Worm (Caenorhabditis elegans) whole organism, L4 larva: ENCODE data around the gene tag-273.

Source experiments
- D1046.2 ChIP-seq: fragments of 200-800 bp; sonication (Bioruptor generic); IDR thresholded peaks from 2 replicates; pipeline ENCODE4 v1.3.6; 2022; ENCODE audit warnings: missing genetic modification characterization, missing compliant biosample characterization
- F10B5.3 ChIP-seq: sonication (generic microtip); optimal IDR thresholded peaks from 2 replicates; lab custom pipeline; 2016; ENCODE audit warnings: mild to moderate bottlenecking, missing genetic modification characterization, missing compliant biosample characterization
- F37D6.2 ChIP-seq: sonication (generic microtip); optimal IDR thresholded peaks from 2 replicates; lab custom pipeline; 2016; ENCODE audit warnings: mild to moderate bottlenecking, missing genetic modification characterization, missing compliant biosample characterization
- T26A8.4 ChIP-seq: fragments of 200-800 bp; sonication (Bioruptor generic); IDR thresholded peaks from 2 replicates; pipeline ENCODE4 v1.3.6; 2022; ENCODE audit warnings: missing genetic modification characterization, missing compliant biosample characterization
- Y75B8A.6 ChIP-seq: fragments of 200-800 bp; sonication (Bioruptor generic); IDR thresholded peaks from 2 replicates; pipeline ENCODE4 v1.3.6; 2022; ENCODE audit warnings: missing genetic modification reagents, missing genetic modification characterization, missing compliant biosample characterization
- ZK546.5 ChIP-seq, 2 experiments: sonication (generic microtip); optimal IDR thresholded peaks; 2 replicates each; lab custom pipeline; 2017; ENCODE audit warnings: missing biosample characterization in 2 of 2, missing genetic modification characterization in 2 of 2
- aha-1 ChIP-seq: fragments of 150-350 bp; peaks from one replicate; lab custom pipeline; 2014; ENCODE audit warnings: missing biosample characterization, missing genetic modification characterization
- ceh-28 ChIP-seq: fragments of 150-350 bp; optimal IDR thresholded peaks from 2 replicates; lab custom pipeline; 2014; ENCODE audit warnings: missing biosample characterization, missing genetic modification reagents, missing genetic modification characterization
- ceh-32 ChIP-seq: sonication (generic microtip); optimal IDR thresholded peaks from 2 replicates; lab custom pipeline; 2016; ENCODE audit warnings: mild to moderate bottlenecking, missing genetic modification characterization, missing compliant biosample characterization; ENCODE audit not compliant: poor library complexity
- ceh-82 ChIP-seq: sonication (generic microtip); optimal IDR thresholded peaks from 2 replicates; lab custom pipeline; 2017; ENCODE audit warnings: missing biosample characterization, missing genetic modification characterization
- ces-1 ChIP-seq: fragments of 150-350 bp; sonication (generic microtip); optimal IDR thresholded peaks from 4 replicates; lab custom pipeline; 2014; ENCODE audit warnings: missing biosample characterization, missing genetic modification reagents, missing genetic modification characterization
- ctbp-1 ChIP-seq: fragments of 200-800 bp; sonication (Bioruptor generic); IDR thresholded peaks from 2 replicates; pipeline ENCODE4 v1.3.6; 2022; ENCODE audit warnings: missing genetic modification reagents, missing genetic modification characterization, missing compliant biosample characterization
- daf-8 ChIP-seq: fragments of 200-800 bp; sonication (Bioruptor generic); IDR thresholded peaks from 2 replicates; pipeline ENCODE4 v1.3.6; 2022; ENCODE audit warnings: missing genetic modification characterization, missing compliant biosample characterization
- dmd-6 ChIP-seq: fragments of 200-800 bp; sonication (Bioruptor generic); IDR thresholded peaks from 2 replicates; pipeline ENCODE4 v1.3.6; 2022; ENCODE audit warnings: missing genetic modification reagents, missing genetic modification characterization, missing compliant biosample characterization
- egl-43 ChIP-seq: fragments of 200-800 bp; sonication (Bioruptor generic); IDR thresholded peaks from 2 replicates; pipeline ENCODE4 v1.3.6; 2022; ENCODE audit warnings: missing genetic modification reagents, missing genetic modification characterization, missing compliant biosample characterization
- fos-1 ChIP-seq: fragments of 150-350 bp; optimal IDR thresholded peaks from 2 replicates; lab custom pipeline; 2014; ENCODE audit warnings: missing biosample characterization, missing genetic modification characterization
- hlh-30 ChIP-seq: sonication (generic microtip); optimal IDR thresholded peaks from 2 replicates; lab custom pipeline; 2017; ENCODE audit warnings: antibody characterized with exemption, mild to moderate bottlenecking, missing genetic modification characterization, missing compliant biosample characterization; ENCODE audit not compliant: insufficient read depth
- hmg-1.1 ChIP-seq: fragments of 200-800 bp; sonication (Bioruptor generic); IDR thresholded peaks from 2 replicates; pipeline ENCODE4 v1.3.6; 2022; ENCODE audit warnings: missing genetic modification reagents, missing genetic modification characterization, missing compliant biosample characterization
- lin-1 ChIP-seq: fragments of 200-800 bp; sonication (Bioruptor generic); IDR thresholded peaks from 2 replicates; pipeline ENCODE4 v1.3.6; 2022; ENCODE audit warnings: missing genetic modification reagents, missing genetic modification characterization, missing compliant biosample characterization
- lin-13 ChIP-seq: fragments of 150-350 bp; optimal IDR thresholded peaks from 2 replicates; lab custom pipeline; 2014; ENCODE audit warnings: missing biosample characterization, missing genetic modification reagents, missing genetic modification characterization
- lin-38 ChIP-seq: fragments of 200-800 bp; sonication (Bioruptor generic); IDR thresholded peaks from 2 replicates; pipeline ENCODE4 v1.3.6; 2022; ENCODE audit warnings: missing genetic modification reagents, missing genetic modification characterization, missing compliant biosample characterization
- mdl-1 ChIP-seq, 2 experiments: fragments of 150-350 bp in 1 of 2; sonication (generic microtip) in 1 of 2; optimal IDR thresholded peaks; 2 replicates each; lab custom pipeline; 2014 to 2017; ENCODE audit warnings: missing biosample characterization in 2 of 2, missing genetic modification characterization in 2 of 2
- mxl-2 ChIP-seq: fragments of 200-800 bp; sonication (Bioruptor generic); conservative IDR thresholded peaks from 2 replicates; pipeline ENCODE4 v1.3.6; 2022; ENCODE audit warnings: missing genetic modification reagents, missing genetic modification characterization, missing compliant biosample characterization
- mxl-3 ChIP-seq: fragments of 200-800 bp; sonication (Bioruptor generic); optimal IDR thresholded peaks from 2 replicates; lab custom pipeline; 2018; ENCODE audit warnings: mild to moderate bottlenecking, missing genetic modification characterization, missing compliant biosample characterization
- nhr-10 ChIP-seq: fragments of 150-350 bp; optimal IDR thresholded peaks from 2 replicates; lab custom pipeline; 2014; ENCODE audit warnings: missing biosample characterization, missing genetic modification characterization
- nhr-11 ChIP-seq: fragments of 150-350 bp; optimal IDR thresholded peaks from 2 replicates; lab custom pipeline; 2014; ENCODE audit warnings: missing biosample characterization, missing genetic modification characterization
- nhr-48 ChIP-seq: sonication (generic microtip); optimal IDR thresholded peaks from 2 replicates; lab custom pipeline; 2016; ENCODE audit warnings: mild to moderate bottlenecking, missing genetic modification characterization, missing compliant biosample characterization
- nhr-6 ChIP-seq: fragments of 150-350 bp; optimal IDR thresholded peaks from 2 replicates; lab custom pipeline; 2014; ENCODE audit warnings: missing biosample characterization, missing genetic modification characterization
- pha-4 ChIP-seq, 2 experiments: fragments of 150-350 bp in 1 of 2; fragments of 200-800 bp in 1 of 2; sonication (Bioruptor generic) in 1 of 2; IDR thresholded peaks in 1 of 2; optimal IDR thresholded peaks in 1 of 2; 2 replicates each; pipeline versions ENCODE4 v1.3.6 to Lab custom; 2014 to 2022; ENCODE audit warnings: missing genetic modification characterization in 2 of 2, missing genetic modification reagents in 2 of 2, missing biosample characterization in 1 of 2, missing compliant biosample characterization in 1 of 2
- skn-1 ChIP-seq: fragments of 150-350 bp; optimal IDR thresholded peaks from 2 replicates; lab custom pipeline; 2014; ENCODE audit warnings: missing biosample characterization, missing genetic modification characterization
- snpc-1.2 ChIP-seq: fragments of 200-800 bp; sonication (Bioruptor generic); IDR thresholded peaks from 2 replicates; pipeline ENCODE4 v1.3.6; 2022; ENCODE audit warnings: missing genetic modification reagents, missing genetic modification characterization, missing compliant biosample characterization
- snpc-4 ChIP-seq: fragments of 150-350 bp; optimal IDR thresholded peaks from 2 replicates; lab custom pipeline; 2014; ENCODE audit warnings: missing biosample characterization, missing genetic modification characterization
- spr-1 ChIP-seq: sonication (generic microtip); optimal IDR thresholded peaks from 2 replicates; lab custom pipeline; 2016; ENCODE audit warnings: mild to moderate bottlenecking, missing genetic modification characterization, missing compliant biosample characterization
- spr-3 ChIP-seq: fragments of 200-800 bp; sonication (Bioruptor generic); optimal IDR thresholded peaks from 2 replicates; lab custom pipeline; 2018; ENCODE audit warnings: mild to moderate bottlenecking, missing genetic modification characterization, missing compliant biosample characterization
- tag-97 ChIP-seq: fragments of 200-800 bp; sonication (Bioruptor generic); IDR thresholded peaks from 2 replicates; pipeline ENCODE4 v1.3.6; 2022; ENCODE audit warnings: missing genetic modification characterization, missing compliant biosample characterization
- unc-62 ChIP-seq, 3 experiments: fragments of 150-350 bp in 1 of 3; sonication (generic microtip); optimal IDR thresholded peaks in 2 of 3; peaks in 1 of 3; 1 replicate in 1 of 3; 2 replicates in 2 of 3; lab custom pipeline; 2014 to 2017; ENCODE audit warnings: missing biosample characterization in 3 of 3, missing genetic modification characterization in 3 of 3, missing genetic modification reagents in 3 of 3, missing genotype in 1 of 3
- zag-1 ChIP-seq: fragments of 150-350 bp; optimal IDR thresholded peaks from 2 replicates; lab custom pipeline; 2014; ENCODE audit warnings: missing biosample characterization, missing genetic modification characterization
- zfp-2 ChIP-seq: sonication (generic microtip); optimal IDR thresholded peaks from 2 replicates; lab custom pipeline; 2016; ENCODE audit warnings: mild to moderate bottlenecking, missing genetic modification characterization, missing compliant biosample characterization
- zfp-3 ChIP-seq: fragments of 200-800 bp; sonication (Bioruptor generic); conservative IDR thresholded peaks from 2 replicates; pipeline ENCODE4 v1.3.6; 2022; ENCODE audit warnings: missing genetic modification reagents, missing genetic modification characterization, missing compliant biosample characterization
- zip-11 ChIP-seq: fragments of 200-800 bp; sonication (Bioruptor generic); IDR thresholded peaks from 2 replicates; pipeline ENCODE4 v1.3.6; 2022; ENCODE audit warnings: missing genetic modification characterization, missing compliant biosample characterization
- ztf-7 ChIP-seq: fragments of 150-350 bp; optimal IDR thresholded peaks from 2 replicates; lab custom pipeline; 2014; ENCODE audit warnings: missing biosample characterization, missing genetic modification characterization

Gene tag-273

ce11 chrIV:14536911-14537310 is 31.9 kb upstream of the tag-273 start, which contains the start of gene T27E7.5:
Gene T27E7.5 (plus strand): TSS chrIV:14537163.
- no peak for TF ChIP-seq lin-1
- TF ChIP-seq unc-62 (GFP tag; optimal IDR thresholded peaks at IDR 0.05 in 1 of 2; lab: Kevin White, UChicago) = peak in 1 of 2 experiments; percentile 30
- no peak for TF ChIP-seq unc-62 (tag; optimal IDR thresholded peaks at IDR 0.05; lab: Kevin White, UChicago)
- TF ChIP-seq aha-1 (tag; lab: Kevin White, UChicago) = peak; percentile 91
- no peak for TF ChIP-seq fos-1 (tag; lab: Kevin White, UChicago)
- TF ChIP-seq, all 104 proteins: peak for 2

ce11 chrIV:14534967-14535366 is 30.0 kb upstream of the tag-273 start, which contains the start of gene T27E7.4:
Gene T27E7.4 (minus strand): TSS chrIV:14535067.
- TF ChIP-seq pha-4 (GFP tag; IDR thresholded peaks at IDR 0.05; lab: Robert Waterston, UW) (no peak), pha-4 (tag; optimal IDR thresholded peaks at IDR 0.05; lab: Kevin White, UChicago) (no peak), ztf-7 (tag; lab: Kevin White, UChicago) (no peak), ZK546.5 (tag; optimal IDR thresholded peaks at IDR 0.05; lab: Kevin White, UChicago) (no peak), hlh-30 (no peak), nhr-10 (tag; lab: Kevin White, UChicago) (no peak), ceh-28 (tag; lab: Kevin White, UChicago) (no peak), ceh-32 (tag; lab: Kevin White, UChicago) (no peak), ceh-82 (no peak), egl-43 (no peak), skn-1 (tag; lab: Kevin White, UChicago) (no peak), mxl-2 (no peak), T26A8.4 (GFP tag; lab: Robert Waterston, UW) (no peak), spr-3 (no peak), ces-1 (no peak), zag-1 (tag; lab: Kevin White, UChicago) (no peak), mxl-3 (GFP tag; lab: Kevin White, UChicago) (no peak)

- TF ChIP-seq F37D6.2 (tag; lab: Kevin White, UChicago) (no peak), zfp-3 (no peak), hmg-1.1 (GFP tag; lab: Robert Waterston, UW) (no peak), nhr-48 (no peak), hlh-30 (no peak), tag-97 (GFP tag; lab: Robert Waterston, UW) (no peak), spr-1 (no peak), D1046.2 (GFP tag; lab: Robert Waterston, UW) (no peak), nhr-11 (no peak), lin-1 (no peak)
Measured at ce11 chrIV:14532366-14532765, 27.4 kb upstream of the tag-273 start.

ce11 chrIV:14530031-14530430 is 25.1 kb upstream of the tag-273 start:
- TF ChIP-seq snpc-4 (tag; lab: Kevin White, UChicago) (no peak), snpc-1.2 (GFP tag; lab: Robert Waterston, UW) (peak; percentile 66)

ce11 chrIV:14528718-14529117 is 23.8 kb upstream of the tag-273 start, which contains the start of gene T27E7.3:
Gene T27E7.3 (plus strand): TSS chrIV:14529018.
- TF ChIP-seq zag-1 (tag; lab: Kevin White, UChicago) = no peak
- no peak for TF ChIP-seq nhr-11
- no peak for TF ChIP-seq nhr-6 (tag; lab: Kevin White, UChicago)
- no peak for TF ChIP-seq lin-38 (GFP tag; lab: Robert Waterston, UW)
- no peak for TF ChIP-seq mdl-1 (tag; optimal IDR thresholded peaks at IDR 0.05; lab: Kevin White, UChicago)
- no peak for TF ChIP-seq aha-1 (tag; lab: Kevin White, UChicago)
- TF ChIP-seq F10B5.3 (tag; lab: Kevin White, UChicago) = no peak
- no peak for TF ChIP-seq dmd-6
- no peak for TF ChIP-seq daf-8 (GFP tag; lab: Robert Waterston, UW)
- no peak for TF ChIP-seq snpc-1.2 (GFP tag; lab: Robert Waterston, UW)
- TF ChIP-seq zip-11 = no peak
- no peak for TF ChIP-seq D1046.2 (GFP tag; lab: Robert Waterston, UW)
- no peak for TF ChIP-seq zfp-2 (tag; lab: Kevin White, UChicago)
- TF ChIP-seq ctbp-1 (GFP tag; lab: Robert Waterston, UW) = no peak
- no peak for TF ChIP-seq Y75B8A.6
- TF ChIP-seq lin-13 (GFP tag; lab: Kevin White, UChicago) = no peak
- TF ChIP-seq, all 104 proteins: peak for 0
